Fruit fly (Drosophila melanogaster): ENCODE results near the gene GluRIIB.
A peak's percentile ranks its signal among the peaks of the same experiment; 100 is the strongest.

GluRIIB gene

dm6 chr2L:5546518-5547287 lies 12.4 kb upstream of the GluRIIB start, which contains the start of gene Oscillin (continued):
- TF ChIP-seq jigr1 (GFP tag; IDR thresholded peaks at IDR 0.05) (0 out of 3 replicates have a peak, but pooled peaks have one; percentile 26), odd (GFP tag; optimal IDR thresholded peaks at IDR 0.05) (peak; percentile 76), Drgx (GFP tag; IDR thresholded peaks at IDR 0.05) (peak; percentile 77), sr (GFP tag; IDR thresholded peaks at IDR 0.05) (no peak), Aef1 (GFP tag; IDR thresholded peaks at IDR 0.05) (peak; percentile 57), nau (GFP tag; optimal IDR thresholded peaks at IDR 0.05) (peak; percentile 66), MBD-R2 (GFP tag; IDR thresholded peaks at IDR 0.05) (peak; percentile 45; the same call in 1 of the 2 replicates), hbn (GFP tag; IDR thresholded peaks at IDR 0.05; ENCODE audit: partially characterized antibody) (peak; percentile 50; the same call in 1 of the 2 replicates), CG8924 (tag; optimal IDR thresholded peaks at IDR 0.05) (peak; percentile 84), CG34224 (GFP tag; IDR thresholded peaks at IDR 0.05; ENCODE audit: partially characterized antibody) (peak; percentile 45; the same call in 2 of the 3 replicates), CG9817 (tag; optimal IDR thresholded peaks at IDR 0.05) (peak; percentile 58), CG11695 (GFP tag; IDR thresholded peaks at IDR 0.05) (peak; percentile 90), Ets97D (GFP tag; optimal IDR thresholded peaks at IDR 0.05) (no peak), Dbx (GFP tag; IDR thresholded peaks at IDR 0.05) (peak; percentile 79), Kr (GFP tag; optimal IDR thresholded peaks at IDR 0.05) (no peak), CoRest (tag; optimal IDR thresholded peaks at IDR 0.05) (peak; percentile 85), CG17328 (GFP tag; IDR thresholded peaks at IDR 0.05) (peak; percentile 66), fu2 (GFP tag; optimal IDR thresholded peaks at IDR 0.05) (no peak), MESR4 (GFP tag; optimal IDR thresholded peaks at IDR 0.05) (peak; percentile 13), CG3281 (GFP tag; optimal IDR thresholded peaks at IDR 0.05) (peak; percentile 80), CG13296 (GFP tag; optimal IDR thresholded peaks at IDR 0.05) (peak; percentile 78), her (GFP tag; optimal IDR thresholded peaks at IDR 0.05) (no peak), NFAT (GFP tag; IDR thresholded peaks at IDR 0.05) (peak; percentile 49; the same call in 1 of the 2 replicates), HmgZ (tag; optimal IDR thresholded peaks at IDR 0.05) (peak; percentile 70), Vsx1 (GFP tag; optimal IDR thresholded peaks at IDR 0.05) (no peak), hth (optimal IDR thresholded peaks at IDR 0.05) (no peak), ham (GFP tag; IDR thresholded peaks at IDR 0.05) (no peak), tx (GFP tag; optimal IDR thresholded peaks at IDR 0.05) (peak; percentile 48), CG4328 (GFP tag; optimal IDR thresholded peaks at IDR 0.05) (peak; percentile 78), CG1603 (tag; optimal IDR thresholded peaks at IDR 0.05) (no peak), cwo (GFP tag; optimal IDR thresholded peaks at IDR 0.05) (peak; percentile 82), bbx (GFP tag; IDR thresholded peaks at IDR 0.05; ENCODE audit: partially characterized antibody) (peak; percentile 93), HLHmδ (GFP tag; optimal IDR thresholded peaks at IDR 0.05) (no peak), CG2202 (tag; optimal IDR thresholded peaks at IDR 0.05) (peak; percentile 28), CG9932 (GFP tag; IDR thresholded peaks at IDR 0.05) (peak; percentile 72), Rfx (GFP tag; IDR thresholded peaks at IDR 0.05) (peak; percentile 87), Fer2 (tag; optimal IDR thresholded peaks at IDR 0.05) (peak; percentile 74), Tbp (GFP tag; optimal IDR thresholded peaks at IDR 0.05) (no peak), CG10959 (GFP tag; IDR thresholded peaks at IDR 0.05) (peak; percentile 24; the same call in 1 of the 2 replicates), sc (optimal IDR thresholded peaks at IDR 0.05) (no peak), sc (GFP tag; optimal IDR thresholded peaks at IDR 0.05) (no peak), CG15479 (GFP tag; optimal IDR thresholded peaks at IDR 0.05) (no peak), CG17361 (GFP tag; IDR thresholded peaks at IDR 0.05) (peak; percentile 93), Trl (optimal IDR thresholded peaks at IDR 0.05) (peak; percentile 54 to 55), Trl (GFP tag; optimal IDR thresholded peaks at IDR 0.05) (peak; percentile 36), CG2678 (tag; optimal IDR thresholded peaks at IDR 0.05) (peak; percentile 92), seq (GFP tag; IDR thresholded peaks at IDR 0.05) (no peak; the same call in none of the 2 replicates), zf30C (GFP tag; optimal IDR thresholded peaks at IDR 0.05) (no peak), Optix (GFP tag; IDR thresholded peaks at IDR 0.05) (no peak), CG12236 (GFP tag; optimal IDR thresholded peaks at IDR 0.05) (no peak)

Measured in whole organism, embryonic.